Worm (Caenorhabditis elegans): ENCODE measurements around the gene csa-1.

The csa-1 gene

ce11 chrII:9316801-9317200, 2.7 kb downstream of the csa-1 start:
- TF ChIP-seq ztf-23 (GFP tag; IDR thresholded peaks at IDR 0.05), result no peak
- TF ChIP-seq cog-1 (tag; optimal IDR thresholded peaks at IDR 0.05), result no peak
- TF ChIP-seq T22C8.4 (GFP tag; IDR thresholded peaks at IDR 0.05), result no peak
- no peak for TF ChIP-seq klf-2 (GFP tag; conservative IDR thresholded peaks at IDR 0.05)
- TF ChIP-seq ztf-29 (GFP tag; IDR thresholded peaks at IDR 0.05), result no peak
- no peak for TF ChIP-seq med-1 (GFP tag; optimal IDR thresholded peaks at IDR 0.05; ENCODE audit: insufficient read depth)
- no peak for TF ChIP-seq tab-1 (GFP tag; IDR thresholded peaks at IDR 0.05)
- no peak for TF ChIP-seq flt-1 (GFP tag; IDR thresholded peaks at IDR 0.05)
- TF ChIP-seq ref-1 (GFP tag; conservative IDR thresholded peaks at IDR 0.05), result no peak

DNA sequence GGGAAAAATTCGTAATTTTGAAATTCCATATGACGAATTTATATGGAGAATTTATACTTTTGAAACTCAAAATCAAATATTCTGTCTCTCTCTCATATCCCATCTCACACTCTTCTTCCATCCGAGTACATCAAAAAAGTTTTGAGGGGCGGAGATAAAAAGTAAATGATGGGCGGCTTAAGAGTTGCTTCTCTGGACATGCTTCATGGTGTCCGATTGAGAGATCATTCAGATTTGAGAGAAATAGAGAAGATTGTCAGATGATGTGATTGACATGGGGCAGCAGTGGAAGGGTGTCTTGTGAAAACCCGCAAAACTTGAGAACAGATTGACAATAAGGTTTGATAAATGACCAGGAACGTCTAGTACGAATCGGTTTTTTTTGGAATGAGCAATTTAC, 3.8 kb downstream of the csa-1 start:
- no peak for TF ChIP-seq ztf-23 (GFP tag; IDR thresholded peaks at IDR 0.05)
- no peak for TF ChIP-seq ref-1 (GFP tag; conservative IDR thresholded peaks at IDR 0.05)
- TF ChIP-seq tab-1 (GFP tag; IDR thresholded peaks at IDR 0.05), result no peak
- no peak for TF ChIP-seq med-1 (GFP tag; optimal IDR thresholded peaks at IDR 0.05; ENCODE audit: insufficient read depth)
- no peak for TF ChIP-seq klf-2 (GFP tag; conservative IDR thresholded peaks at IDR 0.05)
- no peak for TF ChIP-seq ztf-29 (GFP tag; IDR thresholded peaks at IDR 0.05)
- TF ChIP-seq cog-1 (tag; optimal IDR thresholded peaks at IDR 0.05), result no peak
- no peak for TF ChIP-seq T22C8.4 (GFP tag; IDR thresholded peaks at IDR 0.05)
- no peak for TF ChIP-seq flt-1 (GFP tag; IDR thresholded peaks at IDR 0.05)

DNA sequence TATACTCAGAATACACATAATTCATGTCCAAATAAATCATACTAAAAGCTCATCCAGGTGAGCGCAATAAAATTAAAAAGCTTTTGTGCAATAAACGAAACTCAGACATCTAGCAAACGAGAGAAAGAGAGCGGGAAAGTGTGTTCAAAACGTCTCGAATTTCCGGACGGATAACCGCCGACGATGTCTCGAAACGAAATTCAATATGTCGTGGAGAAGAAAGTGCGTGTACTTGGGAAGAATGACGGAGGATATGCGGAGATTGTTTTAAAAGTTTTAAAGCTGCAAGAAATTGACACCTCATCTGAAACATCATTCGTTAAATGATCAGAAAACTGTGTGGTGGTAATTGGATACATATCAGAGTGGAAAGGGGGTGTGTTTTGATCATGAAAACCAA, 4.8 kb downstream of the csa-1 start:
- TF ChIP-seq T22C8.4 (GFP tag; IDR thresholded peaks at IDR 0.05), result no peak
- TF ChIP-seq med-1 (GFP tag; optimal IDR thresholded peaks at IDR 0.05; ENCODE audit: insufficient read depth), result no peak
- TF ChIP-seq ztf-23 (GFP tag; IDR thresholded peaks at IDR 0.05), result no peak
- no peak for TF ChIP-seq klf-2 (GFP tag; conservative IDR thresholded peaks at IDR 0.05)
- no peak for TF ChIP-seq tab-1 (GFP tag; IDR thresholded peaks at IDR 0.05)
- TF ChIP-seq flt-1 (GFP tag; IDR thresholded peaks at IDR 0.05), result no peak
- no peak for TF ChIP-seq cog-1 (tag; optimal IDR thresholded peaks at IDR 0.05)
- TF ChIP-seq ref-1 (GFP tag; conservative IDR thresholded peaks at IDR 0.05), result no peak
- no peak for TF ChIP-seq ztf-29 (GFP tag; IDR thresholded peaks at IDR 0.05)

- TF ChIP-seq klf-2 (GFP tag; conservative IDR thresholded peaks at IDR 0.05), result no peak
- no peak for TF ChIP-seq flt-1 (GFP tag; IDR thresholded peaks at IDR 0.05)
- no peak for TF ChIP-seq med-1 (GFP tag; optimal IDR thresholded peaks at IDR 0.05; ENCODE audit: insufficient read depth)
- TF ChIP-seq tab-1 (GFP tag; IDR thresholded peaks at IDR 0.05), result no peak
- no peak for TF ChIP-seq ztf-29 (GFP tag; IDR thresholded peaks at IDR 0.05)
- no peak for TF ChIP-seq ztf-23 (GFP tag; IDR thresholded peaks at IDR 0.05)
- no peak for TF ChIP-seq ref-1 (GFP tag; conservative IDR thresholded peaks at IDR 0.05)
Observed at ce11 chrII:9313335-9313734, 6.2 kb downstream of the csa-1 start.

ce11 chrII:9311702-9312101, 7.8 kb downstream of the csa-1 start:
- TF ChIP-seq T22C8.4 (GFP tag; IDR thresholded peaks at IDR 0.05), result no peak
- no peak for TF ChIP-seq tab-1 (GFP tag; IDR thresholded peaks at IDR 0.05)
- no peak for TF ChIP-seq ztf-23 (GFP tag; IDR thresholded peaks at IDR 0.05)
- TF ChIP-seq klf-2 (GFP tag; conservative IDR thresholded peaks at IDR 0.05), result no peak

DNA sequence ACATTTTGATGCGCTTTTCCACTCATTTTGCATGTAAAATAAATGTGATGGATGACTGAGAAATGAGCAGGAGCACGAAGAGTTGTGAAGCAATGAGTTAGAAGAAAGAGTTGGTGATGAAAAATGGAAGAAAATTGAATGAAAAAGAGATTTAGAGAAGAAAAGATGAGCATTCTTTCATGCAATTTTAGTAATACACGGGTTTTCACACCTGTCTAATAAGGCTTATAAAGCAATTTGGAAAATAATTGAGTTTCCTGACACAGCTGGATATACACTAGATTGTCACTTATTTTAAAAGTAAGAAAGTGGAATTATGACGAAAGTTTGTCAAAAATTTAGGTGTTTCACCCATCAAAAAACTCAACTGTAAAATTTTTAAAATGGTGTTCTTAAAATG, 8.7 kb downstream of the csa-1 start:
- no peak for TF ChIP-seq ref-1 (GFP tag; conservative IDR thresholded peaks at IDR 0.05)
- no peak for TF ChIP-seq cog-1 (tag; optimal IDR thresholded peaks at IDR 0.05)
- no peak for TF ChIP-seq ztf-29 (GFP tag; IDR thresholded peaks at IDR 0.05)
- no peak for TF ChIP-seq ztf-23 (GFP tag; IDR thresholded peaks at IDR 0.05)
- no peak for TF ChIP-seq flt-1 (GFP tag; IDR thresholded peaks at IDR 0.05)
- TF ChIP-seq tab-1 (GFP tag; IDR thresholded peaks at IDR 0.05), result no peak
- no peak for TF ChIP-seq T22C8.4 (GFP tag; IDR thresholded peaks at IDR 0.05)
- no peak for TF ChIP-seq med-1 (GFP tag; optimal IDR thresholded peaks at IDR 0.05; ENCODE audit: insufficient read depth)
- no peak for TF ChIP-seq klf-2 (GFP tag; conservative IDR thresholded peaks at IDR 0.05)

ce11 chrII:9310204-9310603, 9.3 kb downstream of the csa-1 start, which contains the start of gene cam-1:
Gene cam-1, minus strand, starts transcription at chrII:9310304.
- TF ChIP-seq klf-2 (GFP tag; conservative IDR thresholded peaks at IDR 0.05) (no peak), T22C8.4 (GFP tag; IDR thresholded peaks at IDR 0.05) (no peak), cog-1 (tag; optimal IDR thresholded peaks at IDR 0.05) (no peak)

- no peak for TF ChIP-seq ztf-23 (GFP tag; IDR thresholded peaks at IDR 0.05)
- TF ChIP-seq flt-1 (GFP tag; IDR thresholded peaks at IDR 0.05), result 0 out of 2 replicates have a peak, but pooled peaks have one; percentile 62
- TF ChIP-seq cog-1 (tag; optimal IDR thresholded peaks at IDR 0.05), result peak; percentile 59
- peak; percentile 59; the same call in 1 of the 2 replicates for TF ChIP-seq tab-1 (GFP tag; IDR thresholded peaks at IDR 0.05)
Observed at ce11 chrII:9308614-9309046, 10.9 kb downstream of the csa-1 start.

ce11 chrII:9306835-9307234, 12.7 kb downstream of the csa-1 start:
- TF ChIP-seq klf-2 (GFP tag; conservative IDR thresholded peaks at IDR 0.05) (no peak), ztf-23 (GFP tag; IDR thresholded peaks at IDR 0.05) (no peak), med-1 (GFP tag; optimal IDR thresholded peaks at IDR 0.05; ENCODE audit: insufficient read depth) (no peak), flt-1 (GFP tag; IDR thresholded peaks at IDR 0.05) (no peak), cog-1 (tag; optimal IDR thresholded peaks at IDR 0.05) (no peak), ztf-29 (GFP tag; IDR thresholded peaks at IDR 0.05) (no peak), T22C8.4 (GFP tag; IDR thresholded peaks at IDR 0.05) (no peak), ref-1 (GFP tag; conservative IDR thresholded peaks at IDR 0.05) (no peak), tab-1 (GFP tag; IDR thresholded peaks at IDR 0.05) (no peak)

DNA sequence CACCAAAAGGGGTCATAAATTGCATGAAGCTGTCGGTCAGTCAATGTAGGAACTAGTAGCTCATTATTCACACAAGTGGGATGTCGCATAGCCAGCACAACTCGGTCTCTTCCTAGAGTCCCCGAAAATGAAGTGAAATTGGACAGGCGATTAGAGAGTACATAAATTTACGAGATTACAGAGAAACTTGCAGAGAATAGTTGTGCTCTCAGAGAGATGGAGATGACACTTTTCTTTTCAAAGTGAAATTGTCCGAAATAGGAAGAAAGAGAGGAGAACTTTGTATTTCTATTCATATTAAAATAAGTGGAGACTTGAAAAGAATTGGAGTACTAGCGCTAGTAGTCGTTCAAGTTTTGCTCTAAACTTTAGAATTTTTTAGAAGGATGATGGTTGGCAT, 14.0 kb downstream of the csa-1 start:
- no peak for TF ChIP-seq tab-1 (GFP tag; IDR thresholded peaks at IDR 0.05)
- no peak for TF ChIP-seq klf-2 (GFP tag; conservative IDR thresholded peaks at IDR 0.05)
- TF ChIP-seq ztf-23 (GFP tag; IDR thresholded peaks at IDR 0.05), result no peak
- no peak for TF ChIP-seq flt-1 (GFP tag; IDR thresholded peaks at IDR 0.05)

ce11 chrII:9304849-9305248, 14.7 kb downstream of the csa-1 start:
- TF ChIP-seq klf-2 (GFP tag; conservative IDR thresholded peaks at IDR 0.05) (no peak), tab-1 (GFP tag; IDR thresholded peaks at IDR 0.05) (0 out of 2 replicates have a peak, but pooled peaks have one; percentile 26)

All from whole organism, midembryonic.